Fruit fly (Drosophila melanogaster): ENCODE results near the gene Hcs.

The Hcs gene

dm6 chr3R:5470586-5471283 lies 4.0 kb upstream of the Hcs start, which contains the start of the genes mRpL44 and Snr1 (continued):
- TF ChIP-seq lbe (GFP tag; optimal IDR thresholded peaks at IDR 0.05) (peak; percentile 37), klu (GFP tag; IDR thresholded peaks at IDR 0.05) (peak; percentile 84), CG7357 (GFP tag; IDR thresholded peaks at IDR 0.05) (no peak), Jarid2 (GFP tag; optimal IDR thresholded peaks at IDR 0.05) (no peak), dmrt11E (tag; optimal IDR thresholded peaks at IDR 0.05) (peak; percentile 46), CG16779 (GFP tag; IDR thresholded peaks at IDR 0.05) (no peak), CG9876 (GFP tag; optimal IDR thresholded peaks at IDR 0.05) (no peak), MBD-R2 (GFP tag; IDR thresholded peaks at IDR 0.05) (peak; percentile 86), Max (GFP tag; optimal IDR thresholded peaks at IDR 0.05) (no peak), sd (tag; optimal IDR thresholded peaks at IDR 0.05) (no peak), CG8478 (optimal IDR thresholded peaks at IDR 0.05) (no peak), CG6765 (GFP tag; optimal IDR thresholded peaks at IDR 0.05) (no peak), ken (GFP tag; IDR thresholded peaks at IDR 0.05) (no peak), vnd (GFP tag; IDR thresholded peaks at IDR 0.05; ENCODE audit: partially characterized antibody) (no peak), CG6683 (GFP tag; optimal IDR thresholded peaks at IDR 0.05) (peak; percentile 33), CG11247 (GFP tag; IDR thresholded peaks at IDR 0.05) (no peak), usp (GFP tag; optimal IDR thresholded peaks at IDR 0.05) (no peak), hbn (GFP tag; IDR thresholded peaks at IDR 0.05; ENCODE audit: partially characterized antibody) (no peak), CG32532 (GFP tag; IDR thresholded peaks at IDR 0.05) (peak; percentile 27; the same call in 1 of the 2 replicates), knrl (GFP tag; IDR thresholded peaks at IDR 0.05; ENCODE audit: partially characterized antibody) (no peak), CG18599 (GFP tag; optimal IDR thresholded peaks at IDR 0.05) (peak; percentile 71), CG7963 (GFP tag; IDR thresholded peaks at IDR 0.05; ENCODE audit: partially characterized antibody) (no peak), CG3847 (GFP tag; IDR thresholded peaks at IDR 0.05) (peak; percentile 70), yki (optimal IDR thresholded peaks at IDR 0.05) (no peak), CG30020 (tag; optimal IDR thresholded peaks at IDR 0.05) (peak; percentile 57), zfh2 (GFP tag; optimal IDR thresholded peaks at IDR 0.05) (peak; percentile 23), tll (GFP tag; optimal IDR thresholded peaks at IDR 0.05) (no peak), CG15601 (tag; optimal IDR thresholded peaks at IDR 0.05) (no peak), crc (GFP tag; optimal IDR thresholded peaks at IDR 0.05) (no peak), CG10654 (GFP tag; optimal IDR thresholded peaks at IDR 0.05) (no peak), CG17361 (GFP tag; IDR thresholded peaks at IDR 0.05) (peak; percentile 78; the same call in 2 of the 3 replicates), CG4424 (GFP tag; optimal IDR thresholded peaks at IDR 0.05) (peak; percentile 49), CG13775 (GFP tag; optimal IDR thresholded peaks at IDR 0.05) (peak; percentile 52), ssp (GFP tag; IDR thresholded peaks at IDR 0.05) (no peak), ranshi (GFP tag; IDR thresholded peaks at IDR 0.05) (no peak), Hr51 (GFP tag; optimal IDR thresholded peaks at IDR 0.05) (no peak), Oaz (GFP tag; IDR thresholded peaks at IDR 0.05) (no peak), CG9437 (GFP tag; optimal IDR thresholded peaks at IDR 0.05) (peak; percentile 76), CG10565 (GFP tag; optimal IDR thresholded peaks at IDR 0.05) (no peak), Bteb2 (GFP tag; optimal IDR thresholded peaks at IDR 0.05) (no peak), Hr3 (GFP tag; optimal IDR thresholded peaks at IDR 0.05) (peak; percentile 39), D19B (GFP tag; optimal IDR thresholded peaks at IDR 0.05) (no peak), CG9817 (tag; optimal IDR thresholded peaks at IDR 0.05) (peak; percentile 48), twi (tag; optimal IDR thresholded peaks at IDR 0.05) (peak; percentile 33), CG3995 (GFP tag; optimal IDR thresholded peaks at IDR 0.05) (no peak), lab (GFP tag; optimal IDR thresholded peaks at IDR 0.05) (no peak), CG16815 (GFP tag; optimal IDR thresholded peaks at IDR 0.05) (no peak), CG17829 (tag; optimal IDR thresholded peaks at IDR 0.05) (peak; percentile 54), Sin3A (optimal IDR thresholded peaks at IDR 0.05) (no peak), esg (GFP tag; conservative IDR thresholded peaks at IDR 0.05) (no peak), CG12155 (GFP tag; optimal IDR thresholded peaks at IDR 0.05) (peak; percentile 50)

Data from whole organism, embryonic.